Fruit fly (Drosophila melanogaster): ENCODE data around the gene CCT1.
A peak's percentile ranks its signal among the peaks of the same experiment; 100 is the strongest.

Gene CCT1

dm6 chr3R:22455335-22455985 is 35.8 kb downstream of the CCT1 start (continued):
- TF ChIP-seq CG4617 (GFP tag; optimal IDR thresholded peaks at IDR 0.05; ENCODE audit: borderline replicate concordance), result no peak
- TF ChIP-seq CG9727 (GFP tag; optimal IDR thresholded peaks at IDR 0.05), result peak; percentile 15
- TF ChIP-seq Hr51 (GFP tag; optimal IDR thresholded peaks at IDR 0.05), result peak in 1 of 2 experiments; percentile 2
- no peak for TF ChIP-seq CG10543 (GFP tag; optimal IDR thresholded peaks at IDR 0.05)
- no peak for TF ChIP-seq Usf (GFP tag; optimal IDR thresholded peaks at IDR 0.05)
- no peak for TF ChIP-seq CG13775 (GFP tag; optimal IDR thresholded peaks at IDR 0.05)
- peak; percentile 14 for TF ChIP-seq CoRest (tag; optimal IDR thresholded peaks at IDR 0.05)
- peak; percentile 4 for TF ChIP-seq CG2120 (GFP tag; optimal IDR thresholded peaks at IDR 0.05)
- TF ChIP-seq NC2β (GFP tag; optimal IDR thresholded peaks at IDR 0.05), result no peak
- TF ChIP-seq sna (GFP tag; IDR thresholded peaks at IDR 0.05; ENCODE audit: partially characterized antibody), result no peak
- TF ChIP-seq CG18599 (GFP tag; optimal IDR thresholded peaks at IDR 0.05), result peak; percentile 9
- no peak for TF ChIP-seq slou (GFP tag; optimal IDR thresholded peaks at IDR 0.05)
- TF ChIP-seq CG8944 (GFP tag; optimal IDR thresholded peaks at IDR 0.05), result no peak
- TF ChIP-seq CG42726 (GFP tag; IDR thresholded peaks at IDR 0.05; ENCODE audit: partially characterized antibody), result no peak
- TF ChIP-seq CG31441 (GFP tag; IDR thresholded peaks at IDR 0.05), result 0 out of 2 replicates have a peak, but pooled peaks have one; percentile 26
- TF ChIP-seq CG18262 (tag; optimal IDR thresholded peaks at IDR 0.05), result peak; percentile 31
- no peak for TF ChIP-seq aop (GFP tag; IDR thresholded peaks at IDR 0.05)
- TF ChIP-seq kni (GFP tag; optimal IDR thresholded peaks at IDR 0.05), result no peak
- TF ChIP-seq Ssrp (tag; optimal IDR thresholded peaks at IDR 0.05), result peak; percentile 20
- TF ChIP-seq CG11695 (GFP tag; IDR thresholded peaks at IDR 0.05), result 0 out of 3 replicates have a peak, but pooled peaks have one; percentile 40
- peak; percentile 33 for TF ChIP-seq CG2678 (tag; optimal IDR thresholded peaks at IDR 0.05)
- no peak for TF ChIP-seq CG9609 (GFP tag; optimal IDR thresholded peaks at IDR 0.05)
- peak; percentile 7 for TF ChIP-seq Sox102F (GFP tag; optimal IDR thresholded peaks at IDR 0.05)
- TF ChIP-seq peb (GFP tag; IDR thresholded peaks at IDR 0.05), result no peak
- no peak for TF ChIP-seq Aef1 (GFP tag; IDR thresholded peaks at IDR 0.05)
- TF ChIP-seq ara (GFP tag; IDR thresholded peaks at IDR 0.05), result 0 out of 2 replicates have a peak, but pooled peaks have one; percentile 23
- TF ChIP-seq Oaz (GFP tag; IDR thresholded peaks at IDR 0.05), result no peak
- no peak for TF ChIP-seq ato (GFP tag; IDR thresholded peaks at IDR 0.05; ENCODE audit: partially characterized antibody)
- no peak for TF ChIP-seq CG31365 (tag; optimal IDR thresholded peaks at IDR 0.05)
- no peak for TF ChIP-seq CG16779 (GFP tag; IDR thresholded peaks at IDR 0.05)
- no peak for TF ChIP-seq prd (optimal IDR thresholded peaks at IDR 0.05)
- peak; percentile 30; the same call in 1 of the 3 replicates for TF ChIP-seq prd (GFP tag; IDR thresholded peaks at IDR 0.05)
- peak; percentile 6 for TF ChIP-seq grau (tag; optimal IDR thresholded peaks at IDR 0.05)
- peak; percentile 15; the same call in 1 of the 2 replicates for TF ChIP-seq CG14441 (GFP tag; IDR thresholded peaks at IDR 0.05)
- peak; percentile 0 for TF ChIP-seq CG12659 (GFP tag; optimal IDR thresholded peaks at IDR 0.05)
- TF ChIP-seq Chrac-16 (GFP tag; optimal IDR thresholded peaks at IDR 0.05), result peak; percentile 2
- TF ChIP-seq nmo (GFP tag; optimal IDR thresholded peaks at IDR 0.05), result peak; percentile 20
- no peak for TF ChIP-seq kah (GFP tag; optimal IDR thresholded peaks at IDR 0.05)
- TF ChIP-seq CG16815 (GFP tag; optimal IDR thresholded peaks at IDR 0.05), result peak; percentile 6
- TF ChIP-seq CG2889 (GFP tag; IDR thresholded peaks at IDR 0.05), result no peak
